Fruit fly (Drosophila melanogaster): Measurements from ENCODE around the gene Taf10b.
A peak's percentile ranks its signal among the peaks of the same experiment; 100 is the strongest.

Taf10b gene

DNA sequence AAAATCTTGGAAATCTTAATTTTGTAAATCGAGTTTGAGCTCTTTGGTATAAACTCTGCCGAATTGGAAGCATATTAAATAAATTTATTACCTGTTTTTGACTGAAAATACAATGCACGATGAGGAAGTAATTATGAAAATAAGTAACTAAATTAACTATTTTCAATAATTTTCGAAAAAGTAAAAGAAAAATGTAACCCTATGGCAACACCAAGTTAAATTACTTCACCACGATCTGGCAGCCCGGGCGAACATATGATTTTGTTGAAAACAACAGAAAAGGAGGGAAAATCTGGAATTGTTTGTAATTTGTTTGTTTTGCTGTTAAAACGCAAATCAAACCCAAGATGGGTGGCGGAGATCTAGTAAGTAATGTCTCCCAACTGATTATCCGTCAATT, 22.8 kb downstream of the Taf10b start, which contains the start of the genes CG9961 and Cwc25 (continued):
- TF ChIP-seq CG6765 (GFP tag; optimal IDR thresholded peaks at IDR 0.05) (no peak), esg (GFP tag; conservative IDR thresholded peaks at IDR 0.05) (no peak), MBD-R2 (GFP tag; IDR thresholded peaks at IDR 0.05) (peak; percentile 90), Taf1 (GFP tag; IDR thresholded peaks at IDR 0.05) (no peak), CG15073 (GFP tag; optimal IDR thresholded peaks at IDR 0.05) (no peak), yki (optimal IDR thresholded peaks at IDR 0.05) (no peak), CG12219 (GFP tag; optimal IDR thresholded peaks at IDR 0.05) (no peak), CG11398 (GFP tag; optimal IDR thresholded peaks at IDR 0.05) (no peak), Adf1 (GFP tag; IDR thresholded peaks at IDR 0.05) (no peak), CG1832 (GFP tag; optimal IDR thresholded peaks at IDR 0.05) (no peak), gro (GFP tag; optimal IDR thresholded peaks at IDR 0.05) (no peak), Sox102F (GFP tag; optimal IDR thresholded peaks at IDR 0.05) (no peak), CG15601 (tag; optimal IDR thresholded peaks at IDR 0.05) (no peak), NK7.1 (GFP tag; optimal IDR thresholded peaks at IDR 0.05) (no peak), br (optimal IDR thresholded peaks at IDR 0.05) (no peak), CG3838 (GFP tag; optimal IDR thresholded peaks at IDR 0.05) (no peak), CG7928 (GFP tag; optimal IDR thresholded peaks at IDR 0.05) (no peak), Atf3 (GFP tag; optimal IDR thresholded peaks at IDR 0.05) (no peak), row (GFP tag; IDR thresholded peaks at IDR 0.05) (0 out of 3 replicates have a peak, but pooled peaks have one; percentile 24), Aef1 (GFP tag; IDR thresholded peaks at IDR 0.05) (no peak), trem (tag; optimal IDR thresholded peaks at IDR 0.05) (peak; percentile 43), CG2129 (GFP tag; IDR thresholded peaks at IDR 0.05; ENCODE audit: partially characterized antibody) (no peak), da (GFP tag; optimal IDR thresholded peaks at IDR 0.05) (no peak), CG1603 (tag; optimal IDR thresholded peaks at IDR 0.05) (no peak), pzg (GFP tag; optimal IDR thresholded peaks at IDR 0.05) (peak; percentile 44), sug (tag; optimal IDR thresholded peaks at IDR 0.05) (peak; percentile 3), grau (tag; optimal IDR thresholded peaks at IDR 0.05) (no peak), crp (GFP tag; optimal IDR thresholded peaks at IDR 0.05) (peak; percentile 48 to 88), Dp (GFP tag; optimal IDR thresholded peaks at IDR 0.05) (peak; percentile 42), ttk (GFP tag; IDR thresholded peaks at IDR 0.05) (no peak), az2 (GFP tag; optimal IDR thresholded peaks at IDR 0.05) (no peak), CG18262 (tag; optimal IDR thresholded peaks at IDR 0.05) (no peak), tap (tag; optimal IDR thresholded peaks at IDR 0.05) (no peak), zf30C (GFP tag; optimal IDR thresholded peaks at IDR 0.05) (no peak), salm (tag; optimal IDR thresholded peaks at IDR 0.05) (no peak), CG32532 (GFP tag; IDR thresholded peaks at IDR 0.05) (no peak), CG33213 (GFP tag; optimal IDR thresholded peaks at IDR 0.05) (no peak), CG34224 (GFP tag; IDR thresholded peaks at IDR 0.05; ENCODE audit: partially characterized antibody) (peak; percentile 26; the same call in 1 of the 3 replicates), eve (GFP tag; optimal IDR thresholded peaks at IDR 0.05) (no peak), CG6654 (GFP tag; optimal IDR thresholded peaks at IDR 0.05) (no peak), so (GFP tag; IDR thresholded peaks at IDR 0.05) (no peak), CG31388 (GFP tag; optimal IDR thresholded peaks at IDR 0.05) (no peak), al (GFP tag; IDR thresholded peaks at IDR 0.05) (no peak), CG13287 (GFP tag; IDR thresholded peaks at IDR 0.05; ENCODE audit: partially characterized antibody) (no peak), lab (GFP tag; optimal IDR thresholded peaks at IDR 0.05) (no peak), CG4730 (GFP tag; IDR thresholded peaks at IDR 0.05) (no peak), D (optimal IDR thresholded peaks at IDR 0.05) (no peak), D (GFP tag; optimal IDR thresholded peaks at IDR 0.05) (no peak), CG11247 (GFP tag; IDR thresholded peaks at IDR 0.05) (no peak), stc (GFP tag; IDR thresholded peaks at IDR 0.05) (no peak), CG14014 (GFP tag; IDR thresholded peaks at IDR 0.05) (no peak), ara (GFP tag; IDR thresholded peaks at IDR 0.05) (no peak), lov (optimal IDR thresholded peaks at IDR 0.05) (no peak), lov (GFP tag; IDR thresholded peaks at IDR 0.05) (no peak)

Data from whole organism, embryonic.